Worm (Caenorhabditis elegans) whole organism, mixed stage, embryonic: ENCODE results near the gene F25E2.2.

ENCODE experiments used
- M03D4.4 ChIP-seq: sonication (generic microtip); optimal IDR thresholded peaks from 2 replicates; lab custom pipeline; 2017; ENCODE audit warnings: mild to moderate bottlenecking, missing genetic modification characterization, missing compliant biosample characterization
- bed-3 ChIP-seq: fragments of 200-800 bp; sonication (Bioruptor generic); optimal IDR thresholded peaks from 3 replicates; lab custom pipeline; 2018; ENCODE audit warnings: mild to moderate bottlenecking, missing genetic modification characterization, moderate library complexity, missing compliant biosample characterization
- blmp-1 ChIP-seq: fragments of 150-350 bp; optimal IDR thresholded peaks from 2 replicates; lab custom pipeline; 2014; ENCODE audit warnings: missing biosample characterization, missing genetic modification characterization
- ceh-39 ChIP-seq: fragments of 150-350 bp; optimal IDR thresholded peaks from 2 replicates; lab custom pipeline; 2014; ENCODE audit warnings: missing biosample characterization, missing genetic modification characterization
- ceh-43 ChIP-seq: fragments of 200-800 bp; sonication (Bioruptor generic); optimal IDR thresholded peaks from 2 replicates; lab custom pipeline; 2018; ENCODE audit warnings: mild to moderate bottlenecking, missing genetic modification characterization, moderate library complexity, missing compliant biosample characterization
- ces-1 ChIP-seq: fragments of 150-350 bp; optimal IDR thresholded peaks from 2 replicates; lab custom pipeline; 2014; ENCODE audit warnings: missing biosample characterization, missing genetic modification reagents, missing genetic modification characterization
- cnd-1 ChIP-seq: fragments of 200-800 bp; sonication (Bioruptor generic); optimal IDR thresholded peaks from 2 replicates; lab custom pipeline; 2018; ENCODE audit warnings: mild to moderate bottlenecking, missing genetic modification characterization, missing compliant biosample characterization
- drap-1 ChIP-seq: fragments of 200-800 bp; sonication (Bioruptor generic); optimal IDR thresholded peaks from 3 replicates; lab custom pipeline; 2018; ENCODE audit warnings: mild to moderate bottlenecking, missing genetic modification characterization, missing compliant biosample characterization
- elt-1 ChIP-seq: sonication (generic microtip); optimal IDR thresholded peaks from 2 replicates; lab custom pipeline; 2017; ENCODE audit warnings: missing genetic modification characterization, mild to moderate bottlenecking, missing compliant biosample characterization, antibody characterized with exemption, moderate library complexity, borderline replicate concordance; ENCODE audit not compliant: insufficient read depth
- elt-3 ChIP-seq: fragments of 150-350 bp; optimal IDR thresholded peaks from 2 replicates; lab custom pipeline; 2014; ENCODE audit warnings: missing biosample characterization, missing genetic modification characterization
- flh-1 ChIP-seq: fragments of 200-800 bp; sonication (Bioruptor generic); optimal IDR thresholded peaks from 2 replicates; lab custom pipeline; 2018; ENCODE audit warnings: mild to moderate bottlenecking, missing genetic modification characterization, moderate library complexity, missing compliant biosample characterization
- ham-2 ChIP-seq: fragments of 200-800 bp; sonication (Bioruptor generic); optimal IDR thresholded peaks from 2 replicates; lab custom pipeline; 2018; ENCODE audit warnings: mild to moderate bottlenecking, missing genetic modification characterization, missing compliant biosample characterization
- hlh-1 ChIP-seq: fragments of 150-350 bp; optimal IDR thresholded peaks from 2 replicates; lab custom pipeline; 2014; ENCODE audit warnings: missing biosample characterization, missing genetic modification reagents, missing genetic modification characterization
- lin-32 ChIP-seq: fragments of 200-800 bp; sonication (Bioruptor generic); optimal IDR thresholded peaks from 2 replicates; lab custom pipeline; 2018; ENCODE audit warnings: mild to moderate bottlenecking, missing genetic modification characterization, missing compliant biosample characterization
- lsy-2 ChIP-seq: fragments of 150-350 bp; optimal IDR thresholded peaks from 2 replicates; lab custom pipeline; 2014; ENCODE audit warnings: missing biosample characterization, missing genetic modification characterization
- mep-1 ChIP-seq: fragments of 150-350 bp; optimal IDR thresholded peaks from 2 replicates; lab custom pipeline; 2017; ENCODE audit warnings: missing biosample characterization, missing genetic modification reagents, missing genetic modification characterization, inconsistent platforms
- mls-2 ChIP-seq: sonication (generic microtip); optimal IDR thresholded peaks from 2 replicates; lab custom pipeline; 2016; ENCODE audit warnings: mild to moderate bottlenecking, missing genetic modification characterization, moderate library complexity, missing compliant biosample characterization
- nhr-2 ChIP-seq: fragments of 150-350 bp; optimal IDR thresholded peaks from 2 replicates; lab custom pipeline; 2014; ENCODE audit warnings: missing biosample characterization, missing genetic modification characterization
- nhr-237 ChIP-seq: fragments of 150-350 bp; optimal IDR thresholded peaks from 2 replicates; lab custom pipeline; 2014; ENCODE audit warnings: missing biosample characterization, missing genetic modification characterization
- nhr-28 ChIP-seq: fragments of 150-350 bp; optimal IDR thresholded peaks from 2 replicates; lab custom pipeline; 2014; ENCODE audit warnings: missing biosample characterization, missing genetic modification characterization
- pha-4 ChIP-seq: fragments of 150-350 bp; optimal IDR thresholded peaks from 2 replicates; lab custom pipeline; 2018; ENCODE audit warnings: missing biosample characterization, missing genetic modification reagents, missing genetic modification characterization
- sem-2 ChIP-seq: fragments of 200-800 bp; sonication (Bioruptor generic); optimal IDR thresholded peaks from 2 replicates; lab custom pipeline; 2018; ENCODE audit warnings: mild to moderate bottlenecking, missing genetic modification characterization, missing compliant biosample characterization
- snpc-4 ChIP-seq: fragments of 150-350 bp; optimal IDR thresholded peaks from 2 replicates; lab custom pipeline; 2014; ENCODE audit warnings: missing biosample characterization, missing genetic modification characterization
- sptf-1 ChIP-seq: sonication (generic microtip); optimal IDR thresholded peaks from 2 replicates; lab custom pipeline; 2017; ENCODE audit warnings: mild to moderate bottlenecking, missing genetic modification characterization, moderate library complexity, missing compliant biosample characterization
- tbx-8 ChIP-seq: fragments of 200-800 bp; sonication (Bioruptor generic); optimal IDR thresholded peaks from 2 replicates; lab custom pipeline; 2018; ENCODE audit warnings: mild to moderate bottlenecking, missing genetic modification characterization, moderate library complexity, missing compliant biosample characterization
- unc-120 ChIP-seq: sonication (generic microtip); optimal IDR thresholded peaks from 2 replicates; lab custom pipeline; 2017; ENCODE audit warnings: missing genetic modification characterization, missing compliant biosample characterization; ENCODE audit not compliant: poor library complexity, severe bottlenecking
- unc-39 ChIP-seq: fragments of 150-350 bp; optimal IDR thresholded peaks from 2 replicates; lab custom pipeline; 2014; ENCODE audit warnings: missing biosample characterization, missing genetic modification characterization
- unc-62 ChIP-seq: fragments of 150-350 bp; optimal IDR thresholded peaks from 2 replicates; lab custom pipeline; 2014; ENCODE audit warnings: missing biosample characterization, missing genetic modification reagents, missing genetic modification characterization
- ztf-11 ChIP-seq: fragments of 150-350 bp; optimal IDR thresholded peaks from 2 replicates; lab custom pipeline; 2014; ENCODE audit warnings: missing biosample characterization, missing genetic modification characterization

F25E2.2 gene

ce11 chrX:802478-802877 is 8.1 kb downstream of the F25E2.2 start, which contains the start of gene gtr-1:
gtr-1 (plus strand) TSS chrX:802778.
- no peak for TF ChIP-seq mls-2
- TF ChIP-seq sptf-1 (tag; lab: Kevin White, UChicago) = no peak
- no peak for TF ChIP-seq tbx-8
- TF ChIP-seq unc-120 (tag; lab: Kevin White, UChicago) = no peak
- TF ChIP-seq blmp-1 (tag; lab: Kevin White, UChicago) = no peak
- TF ChIP-seq nhr-237 (tag; lab: Kevin White, UChicago) = no peak
- no peak for TF ChIP-seq sem-2 (GFP tag; lab: Kevin White, UChicago)
- no peak for TF ChIP-seq hlh-1 (tag; lab: Kevin White, UChicago)
- no peak for TF ChIP-seq drap-1 (GFP tag; lab: Kevin White, UChicago)
- TF ChIP-seq lin-32 (GFP tag; lab: Kevin White, UChicago) = no peak

ce11 chrX:790593-790992 is 20.0 kb downstream of the F25E2.2 start:
- no peak for TF ChIP-seq lin-32 (GFP tag; lab: Kevin White, UChicago)
- no peak for TF ChIP-seq unc-39
- TF ChIP-seq cnd-1 = no peak
- no peak for TF ChIP-seq pha-4 (tag; lab: Kevin White, UChicago)
- no peak for TF ChIP-seq nhr-237 (tag; lab: Kevin White, UChicago)
- TF ChIP-seq ces-1 = no peak
- TF ChIP-seq bed-3 = no peak
- no peak for TF ChIP-seq elt-3
- TF ChIP-seq, all 35 proteins: peak for 0

ce11 chrX:789848-790247 is 20.7 kb downstream of the F25E2.2 start:
- TF ChIP-seq lin-32 (GFP tag; lab: Kevin White, UChicago) (no peak), cnd-1 (no peak), nhr-28 (no peak), ceh-43 (GFP tag; lab: Kevin White, UChicago) (no peak), M03D4.4 (tag; lab: Kevin White, UChicago) (no peak), unc-62 (no peak), hlh-1 (tag; lab: Kevin White, UChicago) (no peak), sem-2 (GFP tag; lab: Kevin White, UChicago) (no peak), snpc-4 (tag; lab: Kevin White, UChicago) (no peak), flh-1 (no peak), nhr-2 (no peak), elt-3 (no peak), elt-1 (tag; lab: Kevin White, UChicago) (no peak)
- TF ChIP-seq, all 35 proteins: peak for 0

ce11 chrX:787992-788391 is 22.6 kb downstream of the F25E2.2 start, which contains the start of gene attf-5:
attf-5 (plus strand) TSS chrX:788353.
- TF ChIP-seq ceh-39 (tag; lab: Kevin White, UChicago) (peak; percentile 91), ham-2 (GFP tag; lab: Kevin White, UChicago) (peak; percentile 43), mep-1 (peak; percentile 55), tbx-8 (no peak), ces-1 (peak; percentile 57), sptf-1 (tag; lab: Kevin White, UChicago) (no peak)
- TF ChIP-seq, all 35 proteins: peak for 4

- no peak for TF ChIP-seq ztf-11 (tag; lab: Kevin White, UChicago)
- TF ChIP-seq tbx-8 = no peak
- no peak for TF ChIP-seq unc-120 (tag; lab: Kevin White, UChicago)
- TF ChIP-seq ham-2 (GFP tag; lab: Kevin White, UChicago) = no peak
- no peak for TF ChIP-seq flh-1
- no peak for TF ChIP-seq nhr-28
- no peak for TF ChIP-seq snpc-4 (tag; lab: Kevin White, UChicago)
- no peak for TF ChIP-seq ceh-43 (GFP tag; lab: Kevin White, UChicago)
- no peak for TF ChIP-seq lin-32 (GFP tag; lab: Kevin White, UChicago)
- TF ChIP-seq ces-1 = no peak
- TF ChIP-seq cnd-1 = no peak
Measured at ce11 chrX:785368-785767, 25.2 kb downstream of the F25E2.2 start.

ce11 chrX:784853-785252 is 25.7 kb downstream of the F25E2.2 start, which contains the start of gene T04G9.6:
T04G9.6 (minus strand) TSS chrX:784953.
- no peak for TF ChIP-seq unc-120 (tag; lab: Kevin White, UChicago)
- no peak for TF ChIP-seq mls-2
- no peak for TF ChIP-seq elt-1 (tag; lab: Kevin White, UChicago)
- no peak for TF ChIP-seq blmp-1 (tag; lab: Kevin White, UChicago)
- no peak for TF ChIP-seq ceh-43 (GFP tag; lab: Kevin White, UChicago)
- no peak for TF ChIP-seq lin-32 (GFP tag; lab: Kevin White, UChicago)
- TF ChIP-seq flh-1 = no peak
- no peak for TF ChIP-seq nhr-2
- TF ChIP-seq nhr-28 = no peak
- TF ChIP-seq elt-3 = no peak
- TF ChIP-seq mep-1 = no peak
- TF ChIP-seq ham-2 (GFP tag; lab: Kevin White, UChicago) = no peak
- TF ChIP-seq snpc-4 (tag; lab: Kevin White, UChicago) = no peak
- no peak for TF ChIP-seq hlh-1 (tag; lab: Kevin White, UChicago)
- TF ChIP-seq lsy-2 (tag; lab: Kevin White, UChicago) = no peak
- TF ChIP-seq bed-3 = no peak
- no peak for TF ChIP-seq cnd-1
- TF ChIP-seq M03D4.4 (tag; lab: Kevin White, UChicago) = no peak
